Worm (Caenorhabditis elegans) whole organism, L3 larva: ENCODE results near the gene lipl-1.

Experiments used
- aly-2 ChIP-seq: fragments of 150-350 bp; optimal IDR thresholded peaks from 2 replicates; lab custom pipeline; 2014; ENCODE audit warnings: missing biosample characterization, missing genetic modification characterization
- ama-1 ChIP-seq: fragments of 150-350 bp; optimal IDR thresholded peaks from 2 replicates; lab custom pipeline; 2018
- egl-27 ChIP-seq: sonication (generic microtip); optimal IDR thresholded peaks from 4 replicates; lab custom pipeline; 2017; ENCODE audit warnings: missing biosample characterization, missing genetic modification reagents, missing genetic modification characterization
- elt-1 ChIP-seq: fragments of 150-350 bp; optimal IDR thresholded peaks from 2 replicates; lab custom pipeline; 2014; ENCODE audit warnings: missing biosample characterization, missing genetic modification characterization
- elt-3 ChIP-seq, 3 experiments: fragments of 150-350 bp in 1 of 3; sonication (generic microtip) in 2 of 3; optimal IDR thresholded peaks; 2 replicates in 2 of 3; 4 replicates in 1 of 3; lab custom pipeline; 2014 to 2017; ENCODE audit warnings: missing biosample characterization in 3 of 3, missing genetic modification characterization in 3 of 3
- fkh-10 ChIP-seq: sonication (generic microtip); optimal IDR thresholded peaks from 2 replicates; lab custom pipeline; 2017; ENCODE audit warnings: missing biosample characterization, missing genetic modification reagents, missing genetic modification characterization
- jun-1 ChIP-seq: fragments of 150-350 bp; optimal IDR thresholded peaks from 2 replicates; lab custom pipeline; 2014; ENCODE audit warnings: missing biosample characterization, missing genetic modification reagents, missing genetic modification characterization
- lin-39 ChIP-seq: fragments of 150-350 bp; optimal IDR thresholded peaks from 2 replicates; lab custom pipeline; 2018; ENCODE audit warnings: missing biosample characterization, missing genetic modification reagents, missing genetic modification characterization
- pha-4 ChIP-seq: fragments of 150-350 bp; optimal IDR thresholded peaks from 2 replicates; lab custom pipeline; 2014; ENCODE audit warnings: missing biosample characterization, missing genetic modification reagents, missing genetic modification characterization
- ztf-4 ChIP-seq: fragments of 150-350 bp; optimal IDR thresholded peaks from 2 replicates; lab custom pipeline; 2014; ENCODE audit warnings: missing biosample characterization, missing genetic modification characterization

DNA sequence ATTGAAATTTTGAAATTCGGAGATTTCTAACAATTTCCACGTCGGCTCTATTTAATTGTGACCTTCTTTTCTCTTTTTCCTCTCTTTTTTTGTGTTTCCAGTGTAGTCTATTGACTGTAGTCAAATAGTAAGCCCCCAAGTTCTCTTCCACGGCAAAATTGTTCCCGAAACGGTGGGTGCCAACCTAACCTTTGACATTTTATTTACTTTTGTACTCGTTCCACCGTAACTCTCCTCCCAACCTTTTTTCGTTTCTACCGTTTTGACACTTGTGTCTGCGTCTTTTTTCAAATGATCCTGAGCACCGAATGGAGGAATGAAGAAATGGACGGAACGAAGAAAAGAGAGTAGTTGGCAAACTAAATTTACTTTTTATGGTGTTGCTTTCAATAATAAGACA, 49.0 kb upstream of the lipl-1 start:
- TF ChIP-seq egl-27 (tag; lab: Kevin White, UChicago) (no peak), elt-1 (tag; lab: Kevin White, UChicago) (no peak), ztf-4 (tag; lab: Kevin White, UChicago) (no peak), aly-2 (tag; lab: Kevin White, UChicago) (no peak), fkh-10 (GFP tag; lab: Kevin White, UChicago) (no peak), ama-1 (lab: Kevin White, UChicago) (no peak), pha-4 (tag; lab: Kevin White, UChicago) (peak; percentile 85), jun-1 (tag; lab: Kevin White, UChicago) (no peak), lin-39 (no peak), elt-3 (tag; optimal IDR thresholded peaks at IDR 0.05; lab: Kevin White, UChicago) (no peak)
